Fruit fly (Drosophila melanogaster): Measurements from ENCODE around the gene CG31815.
A peak's percentile ranks its signal among the peaks of the same experiment; 100 is the strongest.

The CG31815 gene

dm6 chr2L:16601515-16602026, 4.1 kb upstream of the CG31815 start (continued):
- TF ChIP-seq Usf (GFP tag; optimal IDR thresholded peaks at IDR 0.05) (no peak), yki (optimal IDR thresholded peaks at IDR 0.05) (no peak), Neu2 (GFP tag; optimal IDR thresholded peaks at IDR 0.05; ENCODE audit: borderline replicate concordance) (no peak), CG4730 (GFP tag; IDR thresholded peaks at IDR 0.05) (no peak), CG17385 (GFP tag; optimal IDR thresholded peaks at IDR 0.05) (no peak), Bteb2 (GFP tag; optimal IDR thresholded peaks at IDR 0.05) (no peak), CG8765 (GFP tag; IDR thresholded peaks at IDR 0.05) (0 out of 2 replicates have a peak, but pooled peaks have one; percentile 8), CG10543 (GFP tag; optimal IDR thresholded peaks at IDR 0.05) (peak; percentile 74), CG18599 (GFP tag; optimal IDR thresholded peaks at IDR 0.05) (peak; percentile 22), CG3847 (GFP tag; IDR thresholded peaks at IDR 0.05) (no peak), grau (tag; optimal IDR thresholded peaks at IDR 0.05) (no peak), CG10959 (GFP tag; IDR thresholded peaks at IDR 0.05) (no peak), CG15011 (GFP tag; optimal IDR thresholded peaks at IDR 0.05) (no peak), Trl (optimal IDR thresholded peaks at IDR 0.05) (peak; percentile 90 to 95), Trl (GFP tag; optimal IDR thresholded peaks at IDR 0.05) (no peak), ato (GFP tag; IDR thresholded peaks at IDR 0.05; ENCODE audit: partially characterized antibody) (peak; percentile 51; the same call in 1 of the 2 replicates), sisA (GFP tag; IDR thresholded peaks at IDR 0.05) (no peak), da (GFP tag; optimal IDR thresholded peaks at IDR 0.05) (peak; percentile 18), CkIIα-i1 (GFP tag; IDR thresholded peaks at IDR 0.05) (no peak), CG1529 (GFP tag; optimal IDR thresholded peaks at IDR 0.05) (no peak), CG15073 (GFP tag; optimal IDR thresholded peaks at IDR 0.05) (no peak), Eip74EF (GFP tag; optimal IDR thresholded peaks at IDR 0.05) (no peak), CG18619 (GFP tag; optimal IDR thresholded peaks at IDR 0.05) (no peak), NK7.1 (GFP tag; optimal IDR thresholded peaks at IDR 0.05) (no peak), Sry-δ (GFP tag; optimal IDR thresholded peaks at IDR 0.05) (no peak), CG1603 (tag; optimal IDR thresholded peaks at IDR 0.05) (peak; percentile 39), Meics (GFP tag; optimal IDR thresholded peaks at IDR 0.05) (peak; percentile 4), usp (GFP tag; optimal IDR thresholded peaks at IDR 0.05) (no peak), Ets65A (GFP tag) (no peak), chm (GFP tag; IDR thresholded peaks at IDR 0.05) (peak; percentile 84), fd3F (GFP tag; optimal IDR thresholded peaks at IDR 0.05) (no peak), Bgb (GFP tag; IDR thresholded peaks at IDR 0.05; ENCODE audit: partially characterized antibody) (peak; percentile 77), Doc3 (GFP tag; IDR thresholded peaks at IDR 0.05; ENCODE audit: partially characterized antibody) (no peak), Dip2 (GFP tag; IDR thresholded peaks at IDR 0.05) (no peak), ind (GFP tag; optimal IDR thresholded peaks at IDR 0.05) (no peak), CG17359 (tag; optimal IDR thresholded peaks at IDR 0.05) (peak; percentile 95), CG15696 (tag; optimal IDR thresholded peaks at IDR 0.05) (no peak), corto (GFP tag; optimal IDR thresholded peaks at IDR 0.05) (peak; percentile 94), vnd (GFP tag; IDR thresholded peaks at IDR 0.05; ENCODE audit: partially characterized antibody) (no peak), hbn (GFP tag; IDR thresholded peaks at IDR 0.05; ENCODE audit: partially characterized antibody) (0 out of 2 replicates have a peak, but pooled peaks have one; percentile 37), sens-2 (GFP tag; IDR thresholded peaks at IDR 0.05) (no peak), CG4328 (GFP tag; optimal IDR thresholded peaks at IDR 0.05) (no peak), luna (GFP tag; optimal IDR thresholded peaks at IDR 0.05) (no peak), vfl (GFP tag; optimal IDR thresholded peaks at IDR 0.05) (peak; percentile 2), knrl (GFP tag; IDR thresholded peaks at IDR 0.05; ENCODE audit: partially characterized antibody) (no peak; the same call in 2 of the 3 replicates), Ada2b (GFP tag; IDR thresholded peaks at IDR 0.05) (no peak), sd (tag; optimal IDR thresholded peaks at IDR 0.05) (peak; percentile 80), CG10462 (GFP tag; optimal IDR thresholded peaks at IDR 0.05) (no peak), Rx (GFP tag; IDR thresholded peaks at IDR 0.05) (no peak), CG3995 (GFP tag; optimal IDR thresholded peaks at IDR 0.05) (no peak), tx (GFP tag; optimal IDR thresholded peaks at IDR 0.05) (no peak)
